Worm (Caenorhabditis elegans): ENCODE results near the gene flp-12.

- TF ChIP-seq ama-1 (optimal IDR thresholded peaks at IDR 0.05) (no peak), scrt-1 (GFP tag; IDR thresholded peaks at IDR 0.05) (no peak)
Measured at ce11 chrX:4625080-4625479, 32.9 kb upstream of the flp-12 start.

All from whole organism, early embryonic.